Worm (Caenorhabditis elegans): ENCODE data around the gene cdk-4.

DNA sequence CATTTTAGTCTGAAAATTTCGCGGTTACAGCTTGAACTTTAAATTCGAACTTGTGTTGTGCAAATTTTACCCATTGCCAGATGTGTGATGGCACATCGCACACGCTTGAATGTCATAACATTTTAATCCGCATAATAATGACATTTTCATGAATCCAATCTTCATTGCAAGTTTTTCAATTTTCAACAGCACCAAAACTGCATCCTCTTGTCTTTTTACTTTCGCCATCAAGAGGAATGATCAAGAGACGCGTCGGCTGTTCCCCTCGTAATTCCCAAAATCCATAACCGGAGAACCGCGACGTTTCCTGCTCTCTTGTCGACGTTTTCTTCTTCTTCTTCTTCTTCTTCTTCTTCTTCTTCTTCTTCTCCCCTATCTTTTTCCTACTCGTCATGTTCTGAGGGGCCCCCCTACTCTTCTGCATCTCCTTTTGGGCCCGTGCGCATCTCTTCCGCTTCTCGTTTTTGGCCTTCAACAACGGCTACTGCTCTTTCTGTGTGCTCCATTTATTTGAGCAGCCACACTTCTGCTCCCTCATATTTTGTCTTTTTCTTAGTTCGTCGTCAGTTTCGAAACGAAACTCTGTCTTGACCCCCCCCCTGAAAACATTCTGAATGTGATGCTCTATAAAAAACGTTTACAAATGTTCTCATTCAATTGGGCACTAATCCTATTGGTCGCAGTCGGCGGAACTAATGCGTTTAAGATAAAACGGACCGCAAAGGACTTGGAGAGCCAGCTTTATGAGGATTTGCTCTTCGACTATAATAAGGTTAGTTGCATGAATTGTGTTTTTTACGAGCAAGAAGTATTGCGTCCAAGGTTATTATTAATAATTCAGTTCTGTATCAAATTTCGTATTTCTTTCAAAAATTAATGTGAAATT, 14.0 kb upstream of the cdk-4 start, which contains the start of gene acr-12:
- TF ChIP-seq dao-5 (tag; optimal IDR thresholded peaks at IDR 0.05) (no peak), him-1 (tag; optimal IDR thresholded peaks at IDR 0.05) (peak; percentile 74), W03F9.2 (tag; optimal IDR thresholded peaks at IDR 0.05) (no peak)
